Fruit fly (Drosophila melanogaster) Kc167 (cell line): ENCODE results near the gene tim.

Experiments
- Myc ChIP-seq: fragments of >200 bp; optimal IDR thresholded peaks from 2 replicates; lab custom pipeline; 2017; ENCODE audit warnings: missing external identifiers
- Sin3A ChIP-seq: fragments of >200 bp; optimal IDR thresholded peaks from 2 replicates; lab custom pipeline; 2018; ENCODE audit warnings: missing external identifiers
- h ChIP-seq: fragments of >200 bp; optimal IDR thresholded peaks from 3 replicates; lab custom pipeline; 2018; ENCODE audit warnings: missing external identifiers
- insv ChIP-seq: fragments of >200 bp; optimal IDR thresholded peaks from 3 replicates; lab custom pipeline; 2018; ENCODE audit warnings: missing external identifiers
- psq ChIP-seq: fragments of >200 bp; optimal IDR thresholded peaks from 2 replicates; lab custom pipeline; 2017; ENCODE audit warnings: missing external identifiers
- ttk ChIP-seq: sonication (Bioruptor generic); optimal IDR thresholded peaks from 2 replicates; lab custom pipeline; 2017; ENCODE audit warnings: missing external identifiers

The tim gene

DNA sequence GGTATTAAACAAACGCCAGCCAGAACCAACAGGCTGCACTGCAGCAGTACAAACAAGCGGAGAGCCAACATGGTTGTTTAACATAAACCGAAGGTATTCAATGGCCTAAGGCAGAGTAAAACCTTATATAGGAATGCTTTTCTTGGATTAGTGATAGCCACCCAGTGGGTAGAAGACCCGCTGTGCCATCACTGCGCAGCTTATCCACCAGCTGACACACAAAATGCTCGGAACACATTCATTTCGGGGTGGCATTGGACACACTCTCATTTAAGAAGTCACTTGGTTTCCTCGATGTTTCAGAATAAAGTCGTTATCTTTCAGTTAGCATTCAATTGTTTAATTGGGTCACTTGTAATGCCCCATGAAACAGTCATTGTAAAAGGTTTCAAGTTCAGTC, 2.1 kb upstream of the tim start, which contains the start of gene CG31954:
TSS of gene CG31954 (minus strand) at position 101 of the 400 bp plus-strand sequence.
- TF ChIP-seq Sin3A (lab: Kevin White, UChicago) (no peak), Myc (lab: Kevin White, UChicago) (no peak), ttk (lab: Kevin White, UChicago) (no peak), h (lab: Kevin White, UChicago) (no peak), psq (lab: Kevin White, UChicago) (no peak), insv (lab: Kevin White, UChicago) (no peak)

DNA sequence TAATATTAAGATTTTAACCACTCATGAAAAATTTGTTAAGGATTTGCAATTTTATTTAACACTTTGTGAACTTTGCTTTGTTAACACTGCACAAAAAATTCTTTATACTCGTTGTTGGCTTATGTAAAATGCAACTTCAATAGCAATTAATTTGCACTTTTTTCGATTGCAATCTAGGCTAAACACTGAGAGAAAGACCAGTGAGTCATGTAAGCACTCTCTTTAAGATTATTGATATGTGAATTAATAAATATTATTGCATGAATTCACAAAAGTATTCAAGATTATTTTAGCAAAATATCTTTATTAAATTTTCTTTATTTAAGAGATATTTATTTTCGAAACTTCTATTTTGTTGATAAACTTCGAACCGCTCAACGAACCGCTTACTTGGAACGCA, 1.1 kb downstream of the tim start:
- TF ChIP-seq Sin3A (lab: Kevin White, UChicago) = no peak
- TF ChIP-seq h (lab: Kevin White, UChicago) = no peak
- TF ChIP-seq ttk (lab: Kevin White, UChicago) = no peak
- TF ChIP-seq psq (lab: Kevin White, UChicago) = no peak
- TF ChIP-seq Myc (lab: Kevin White, UChicago) = no peak

DNA sequence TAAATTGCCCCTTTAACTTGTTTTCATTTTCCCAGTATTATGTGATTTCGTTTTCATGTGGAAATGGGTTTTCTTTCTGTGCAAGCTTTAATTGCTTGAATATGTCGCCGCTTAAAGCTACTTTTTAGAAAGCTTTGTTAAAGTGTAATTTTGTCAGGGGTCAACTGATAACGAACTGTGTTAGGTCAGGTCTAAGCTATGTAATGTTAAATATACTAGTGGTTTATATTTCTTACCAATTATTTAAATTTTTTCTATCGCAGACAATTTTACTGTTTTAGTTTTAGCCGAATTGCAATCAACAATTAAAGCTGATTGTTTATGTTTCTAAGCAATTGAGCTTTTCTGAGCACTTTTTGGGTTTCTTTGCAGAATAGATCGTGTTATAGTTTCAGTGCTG, 1.6 kb downstream of the tim start:
- no peak for TF ChIP-seq Myc (lab: Kevin White, UChicago)
- no peak for TF ChIP-seq ttk (lab: Kevin White, UChicago)
- no peak for TF ChIP-seq h (lab: Kevin White, UChicago)
- no peak for TF ChIP-seq insv (lab: Kevin White, UChicago)
- no peak for TF ChIP-seq psq (lab: Kevin White, UChicago)
- TF ChIP-seq Sin3A (lab: Kevin White, UChicago) = no peak

DNA sequence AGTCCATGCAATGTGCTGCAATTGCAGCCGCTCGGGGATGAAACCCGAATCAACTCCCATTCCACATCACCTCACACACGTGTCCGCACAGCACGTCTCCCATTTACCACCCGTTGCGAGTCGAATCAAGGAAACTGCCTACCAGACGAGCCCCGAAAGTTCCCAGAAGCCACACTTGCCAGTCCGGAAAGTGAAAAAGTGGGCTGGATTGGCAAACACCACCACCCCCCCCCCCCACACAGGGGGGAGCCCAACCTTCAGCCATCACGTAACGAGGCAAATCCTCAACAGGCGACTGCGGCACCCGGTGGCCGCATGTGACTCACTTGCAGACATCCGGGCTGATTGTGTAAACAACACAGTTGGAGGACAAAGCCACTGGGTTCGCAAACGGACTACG, 3.1 kb downstream of the tim start:
- TF ChIP-seq Myc (lab: Kevin White, UChicago) (no peak), Sin3A (lab: Kevin White, UChicago) (no peak), h (lab: Kevin White, UChicago) (no peak), ttk (lab: Kevin White, UChicago) (no peak), insv (lab: Kevin White, UChicago) (no peak), psq (lab: Kevin White, UChicago) (no peak)

DNA sequence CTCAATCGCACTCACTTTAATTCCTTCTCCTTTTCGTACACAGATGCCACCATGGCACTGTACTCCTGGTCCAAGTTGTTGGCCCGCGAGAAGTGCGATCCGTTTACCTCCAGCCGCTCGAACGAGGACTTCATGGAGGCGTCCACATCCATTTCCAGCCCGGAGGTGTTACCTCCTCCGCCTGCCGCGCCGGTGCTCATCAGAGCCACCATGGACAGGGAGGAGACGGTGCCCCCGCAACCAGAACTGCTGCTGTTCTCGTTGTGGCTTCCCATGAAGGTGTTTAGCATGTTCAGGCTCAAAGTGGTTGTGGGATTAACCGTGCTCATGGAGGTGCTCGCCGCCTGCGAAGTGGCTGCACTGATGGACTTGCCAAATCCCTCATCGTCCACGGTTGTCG, 12.5 kb downstream of the tim start:
- TF ChIP-seq insv (lab: Kevin White, UChicago) = no peak
- no peak for TF ChIP-seq Sin3A (lab: Kevin White, UChicago)
- no peak for TF ChIP-seq Myc (lab: Kevin White, UChicago)
- TF ChIP-seq h (lab: Kevin White, UChicago) = no peak
- no peak for TF ChIP-seq ttk (lab: Kevin White, UChicago)
- TF ChIP-seq psq (lab: Kevin White, UChicago) = no peak

DNA sequence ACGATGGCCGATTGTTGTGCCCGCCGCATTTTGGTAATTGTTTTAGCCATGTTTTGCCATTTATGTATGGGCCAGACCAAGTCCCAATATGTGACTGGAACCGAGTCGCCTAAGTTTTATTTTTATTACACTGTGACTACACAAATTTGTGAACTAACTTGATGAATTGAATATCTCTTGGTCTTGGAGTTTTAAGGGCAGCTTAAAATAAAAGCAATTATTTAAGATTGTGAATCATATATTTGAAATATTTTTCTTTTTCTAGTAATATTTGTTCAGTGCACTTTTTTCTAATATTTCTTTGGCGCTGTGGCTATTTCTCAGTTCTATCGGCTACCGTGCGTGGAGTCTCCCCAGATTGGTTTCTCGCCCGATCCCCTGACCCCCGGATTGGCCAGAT, 14.4 kb downstream of the tim start:
- TF ChIP-seq psq (lab: Kevin White, UChicago) (no peak), h (lab: Kevin White, UChicago) (no peak), Sin3A (lab: Kevin White, UChicago) (no peak)

DNA sequence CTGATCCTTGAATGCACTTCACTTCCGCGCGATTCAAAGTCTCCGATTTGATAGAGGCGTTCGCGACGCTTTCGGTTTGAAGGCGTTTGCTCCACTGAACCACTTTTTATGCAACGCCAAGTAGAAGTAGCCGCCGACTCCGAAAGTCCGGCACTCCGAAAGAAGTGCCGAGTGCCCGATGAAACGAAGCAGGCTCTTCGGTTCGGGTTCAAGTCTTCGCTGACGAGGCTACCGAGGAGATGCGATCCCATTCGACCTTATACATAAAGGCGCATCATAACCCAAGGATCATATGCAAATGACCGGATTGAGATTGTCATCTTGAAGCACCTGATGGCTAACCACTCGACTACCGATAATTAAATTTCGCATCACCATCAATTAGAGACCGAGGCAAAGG, 16.9 kb downstream of the tim start, which contains the start of gene CG15414:
TSS of gene CG15414 (minus strand) at position 101 of the 400 bp plus-strand sequence.
- TF ChIP-seq ttk (lab: Kevin White, UChicago) (no peak), Myc (lab: Kevin White, UChicago) (no peak), insv (lab: Kevin White, UChicago) (no peak), Sin3A (lab: Kevin White, UChicago) (no peak), psq (lab: Kevin White, UChicago) (no peak), h (lab: Kevin White, UChicago) (no peak)

DNA sequence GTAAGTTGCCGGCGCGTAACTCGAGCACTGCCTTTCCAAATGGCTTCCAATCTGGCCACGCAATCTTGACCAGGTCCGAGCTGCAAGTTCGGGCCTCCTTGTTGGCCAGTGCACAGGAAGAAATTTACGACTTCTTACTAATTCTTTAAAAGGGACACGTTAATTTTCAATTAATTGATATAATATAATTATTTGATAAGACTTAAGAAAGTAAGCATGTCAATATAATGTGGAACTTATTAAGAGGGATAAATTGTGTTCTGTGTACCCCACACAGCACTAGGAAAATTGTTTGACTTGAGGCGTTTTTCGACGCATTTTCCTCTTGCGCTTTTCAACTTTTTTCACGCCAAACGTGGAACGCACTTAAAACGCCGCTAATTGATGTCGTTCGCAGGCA, 22.4 kb downstream of the tim start:
- no peak for TF ChIP-seq h (lab: Kevin White, UChicago)
- TF ChIP-seq psq (lab: Kevin White, UChicago) = no peak
- TF ChIP-seq Sin3A (lab: Kevin White, UChicago) = no peak
- TF ChIP-seq ttk (lab: Kevin White, UChicago) = no peak
- no peak for TF ChIP-seq Myc (lab: Kevin White, UChicago)
- no peak for TF ChIP-seq insv (lab: Kevin White, UChicago)

DNA sequence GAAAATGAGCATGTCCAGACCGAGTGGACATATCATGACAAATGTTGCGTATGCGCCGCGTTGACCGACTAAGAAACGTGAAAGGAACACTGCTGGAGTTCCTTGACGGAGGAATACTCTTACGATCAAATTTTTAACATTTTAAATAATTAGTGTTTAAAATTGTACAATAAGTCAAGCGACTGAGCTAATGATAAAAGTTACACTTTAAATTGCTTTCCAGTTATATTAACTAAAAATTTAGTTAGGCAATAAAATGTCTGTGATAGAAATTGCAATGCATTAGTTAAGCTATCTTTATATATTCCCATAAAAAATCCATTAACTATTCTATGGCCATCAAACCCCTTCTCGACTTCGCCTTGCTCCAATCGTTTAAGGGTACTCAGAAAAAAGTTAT, 23.2 kb downstream of the tim start:
- TF ChIP-seq h (lab: Kevin White, UChicago) (no peak), ttk (lab: Kevin White, UChicago) (no peak), Sin3A (lab: Kevin White, UChicago) (no peak), psq (lab: Kevin White, UChicago) (no peak), Myc (lab: Kevin White, UChicago) (no peak), insv (lab: Kevin White, UChicago) (no peak)

DNA sequence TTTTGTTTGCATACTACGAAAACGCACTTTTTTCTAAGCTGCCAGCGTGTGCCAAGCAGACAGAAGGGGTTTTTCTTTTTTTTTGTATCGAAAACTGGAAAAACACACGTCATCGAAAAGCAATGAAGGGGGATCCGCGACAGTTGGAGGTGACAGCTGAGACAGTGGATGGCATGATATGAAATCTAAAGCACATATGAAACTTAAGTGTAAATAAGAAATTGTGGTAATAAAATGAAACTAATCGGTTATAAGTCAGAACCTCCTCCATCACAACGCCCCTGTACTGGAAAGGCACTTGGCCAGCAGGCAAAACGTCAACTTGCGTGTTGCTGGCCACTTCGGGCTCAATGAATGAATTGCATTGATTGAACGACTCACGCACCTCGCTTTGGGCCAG, 24.2 kb downstream of the tim start:
- no peak for TF ChIP-seq Myc (lab: Kevin White, UChicago)
- TF ChIP-seq h (lab: Kevin White, UChicago) = no peak
- TF ChIP-seq Sin3A (lab: Kevin White, UChicago) = no peak
- TF ChIP-seq ttk (lab: Kevin White, UChicago) = no peak
- no peak for TF ChIP-seq psq (lab: Kevin White, UChicago)
- no peak for TF ChIP-seq insv (lab: Kevin White, UChicago)

DNA sequence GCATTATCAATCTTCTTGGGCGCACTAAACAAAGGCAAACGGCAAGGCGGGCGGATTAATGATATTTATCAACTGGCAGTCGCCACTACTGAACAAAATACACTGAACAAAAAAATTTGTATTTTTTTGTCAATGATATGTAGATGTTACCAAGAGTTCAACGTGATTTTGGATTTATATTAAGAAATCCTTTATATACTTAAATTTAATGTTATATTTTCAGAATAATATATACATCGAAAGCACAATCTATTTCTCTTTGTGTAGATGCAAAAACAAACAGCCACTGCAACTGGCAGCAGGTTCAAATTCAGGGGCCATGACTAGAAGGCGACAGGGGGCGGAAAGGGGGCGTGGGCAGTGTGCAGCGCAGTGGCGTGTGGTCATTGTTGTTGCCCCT, 25.2 kb downstream of the tim start:
- TF ChIP-seq Myc (lab: Kevin White, UChicago) (no peak), insv (lab: Kevin White, UChicago) (no peak), psq (lab: Kevin White, UChicago) (no peak), ttk (lab: Kevin White, UChicago) (no peak), Sin3A (lab: Kevin White, UChicago) (no peak), h (lab: Kevin White, UChicago) (no peak)

DNA sequence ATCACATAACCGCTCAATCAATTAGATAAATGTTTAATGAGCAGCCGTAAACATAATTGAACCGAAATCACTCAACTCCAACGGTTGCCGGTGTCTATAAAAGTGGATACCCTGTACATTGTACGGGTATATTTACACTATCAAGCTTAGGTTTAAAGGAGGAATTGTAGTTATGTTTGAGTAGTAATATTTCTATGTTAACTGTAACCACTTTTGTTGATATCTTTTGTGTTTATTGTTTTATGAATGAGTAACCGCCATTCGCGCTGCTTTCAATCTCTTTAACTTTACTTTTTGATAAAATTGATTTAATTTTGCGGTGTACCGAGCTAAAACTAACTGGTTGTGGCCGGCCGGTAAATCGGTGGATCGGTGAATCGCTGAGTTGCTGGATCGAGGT, 25.9 kb downstream of the tim start:
- TF ChIP-seq Myc (lab: Kevin White, UChicago) (no peak), insv (lab: Kevin White, UChicago) (no peak), ttk (lab: Kevin White, UChicago) (no peak), psq (lab: Kevin White, UChicago) (no peak), h (lab: Kevin White, UChicago) (no peak)
